Fruit fly (Drosophila melanogaster): ENCODE data around the gene Gem4c.
A peak's percentile ranks its signal among the peaks of the same experiment; 100 is the strongest.

The Gem4c gene

dm6 chrX:3948889-3949288, 4.0 kb downstream of the Gem4c start, which contains the start of gene Vap33 (continued):
- TF ChIP-seq CG4328 (GFP tag; optimal IDR thresholded peaks at IDR 0.05): no peak
- TF ChIP-seq tna (GFP tag; IDR thresholded peaks at IDR 0.05; ENCODE audit: partially characterized antibody): peak; percentile 86
- no peak for TF ChIP-seq ab (GFP tag; optimal IDR thresholded peaks at IDR 0.05)
- TF ChIP-seq CG10321 (GFP tag; IDR thresholded peaks at IDR 0.05): no peak
- TF ChIP-seq crol (GFP tag; IDR thresholded peaks at IDR 0.05): no peak
- no peak for TF ChIP-seq Dad (GFP tag; optimal IDR thresholded peaks at IDR 0.05)
- TF ChIP-seq ato (GFP tag; IDR thresholded peaks at IDR 0.05; ENCODE audit: partially characterized antibody): peak; percentile 78
- no peak for TF ChIP-seq Ets65A (GFP tag)
- no peak for TF ChIP-seq ac (GFP tag; optimal IDR thresholded peaks at IDR 0.05)
- no peak for TF ChIP-seq Hr51 (GFP tag; optimal IDR thresholded peaks at IDR 0.05)
- no peak for TF ChIP-seq CG7928 (GFP tag; optimal IDR thresholded peaks at IDR 0.05)
- no peak for TF ChIP-seq Six4 (GFP tag; optimal IDR thresholded peaks at IDR 0.05)
- TF ChIP-seq sqz (GFP tag; optimal IDR thresholded peaks at IDR 0.05): peak; percentile 75
- no peak for TF ChIP-seq jumu (GFP tag; optimal IDR thresholded peaks at IDR 0.05)
- TF ChIP-seq NC2β (GFP tag; optimal IDR thresholded peaks at IDR 0.05): no peak
- peak; percentile 93 for TF ChIP-seq hb (GFP tag; IDR thresholded peaks at IDR 0.05; ENCODE audit: partially characterized antibody)
- TF ChIP-seq ERR (GFP tag; optimal IDR thresholded peaks at IDR 0.05): no peak
- TF ChIP-seq CG3838 (GFP tag; optimal IDR thresholded peaks at IDR 0.05): no peak
- no peak for TF ChIP-seq ham (GFP tag; IDR thresholded peaks at IDR 0.05)
- no peak for TF ChIP-seq Hey (tag; optimal IDR thresholded peaks at IDR 0.05)
- no peak for TF ChIP-seq Dek (tag; optimal IDR thresholded peaks at IDR 0.05)
- no peak for TF ChIP-seq CG17359 (tag; optimal IDR thresholded peaks at IDR 0.05)
- no peak for TF ChIP-seq tup (GFP tag; optimal IDR thresholded peaks at IDR 0.05)
- no peak for TF ChIP-seq Bdp1 (GFP tag; optimal IDR thresholded peaks at IDR 0.05)
- TF ChIP-seq BEAF-32 (GFP tag; optimal IDR thresholded peaks at IDR 0.05): peak; percentile 78
- no peak for TF ChIP-seq br (optimal IDR thresholded peaks at IDR 0.05)
- no peak for TF ChIP-seq Pdp1 (GFP tag; optimal IDR thresholded peaks at IDR 0.05)
- no peak for TF ChIP-seq en (GFP tag; optimal IDR thresholded peaks at IDR 0.05)
- peak; percentile 87 for TF ChIP-seq sna (GFP tag; IDR thresholded peaks at IDR 0.05; ENCODE audit: partially characterized antibody)
- no peak for TF ChIP-seq Nf-YB (GFP tag; optimal IDR thresholded peaks at IDR 0.05)
- no peak for TF ChIP-seq bcd (GFP tag; optimal IDR thresholded peaks at IDR 0.05)
- no peak for TF ChIP-seq CG8765 (GFP tag; IDR thresholded peaks at IDR 0.05)
- TF ChIP-seq Asciz (GFP tag; optimal IDR thresholded peaks at IDR 0.05): no peak
- no peak for TF ChIP-seq Fer3 (tag; optimal IDR thresholded peaks at IDR 0.05)
- no peak for TF ChIP-seq ken (GFP tag; IDR thresholded peaks at IDR 0.05)
- no peak for TF ChIP-seq lbe (GFP tag; optimal IDR thresholded peaks at IDR 0.05)
- TF ChIP-seq CG3847 (GFP tag; IDR thresholded peaks at IDR 0.05): no peak
- no peak for TF ChIP-seq CG10543 (GFP tag; optimal IDR thresholded peaks at IDR 0.05)
- no peak for TF ChIP-seq CG18011 (GFP tag; optimal IDR thresholded peaks at IDR 0.05)
- TF ChIP-seq CG3995 (GFP tag; optimal IDR thresholded peaks at IDR 0.05): no peak
- TF ChIP-seq trem (tag; optimal IDR thresholded peaks at IDR 0.05): no peak
- TF ChIP-seq Sry-β (GFP tag; optimal IDR thresholded peaks at IDR 0.05): no peak
- TF ChIP-seq Atf3 (GFP tag; optimal IDR thresholded peaks at IDR 0.05): no peak
- no peak for TF ChIP-seq CG6689 (GFP tag; IDR thresholded peaks at IDR 0.05)
- no peak for TF ChIP-seq pb (GFP tag; optimal IDR thresholded peaks at IDR 0.05)
- TF ChIP-seq sd (tag; optimal IDR thresholded peaks at IDR 0.05): no peak
- TF ChIP-seq CG7271 (tag; optimal IDR thresholded peaks at IDR 0.05): no peak
- TF ChIP-seq Sin3A (optimal IDR thresholded peaks at IDR 0.05): peak; percentile 42
- peak; percentile 80; the same call in 2 of the 3 replicates for TF ChIP-seq CG7963 (GFP tag; IDR thresholded peaks at IDR 0.05; ENCODE audit: partially characterized antibody)
- no peak for TF ChIP-seq otp (GFP tag; IDR thresholded peaks at IDR 0.05)
- no peak for TF ChIP-seq lilli (GFP tag; optimal IDR thresholded peaks at IDR 0.05)
- TF ChIP-seq Elba2 (GFP tag; optimal IDR thresholded peaks at IDR 0.05): no peak
